Worm (Caenorhabditis elegans) whole organism, early embryonic: ENCODE results near the gene T25B9.8.

Experiments
- B0310.2 ChIP-seq: sonication (generic microtip); optimal IDR thresholded peaks from 2 replicates; lab custom pipeline; 2016; ENCODE audit warnings: mild to moderate bottlenecking, missing genetic modification characterization, missing compliant biosample characterization
- F13C5.2 ChIP-seq: sonication (generic microtip); optimal IDR thresholded peaks from 2 replicates; lab custom pipeline; 2017; ENCODE audit warnings: mild to moderate bottlenecking, missing genetic modification characterization, inconsistent platforms, missing compliant biosample characterization
- aly-1 ChIP-seq: sonication (generic microtip); optimal IDR thresholded peaks from 2 replicates; lab custom pipeline; 2016; ENCODE audit warnings: missing genetic modification characterization, missing compliant biosample characterization
- ama-1 ChIP-seq: fragments of 150-350 bp; optimal IDR thresholded peaks from 2 replicates; lab custom pipeline; 2014
- ceh-13 ChIP-seq: fragments of 200-800 bp; sonication (Bioruptor generic); optimal IDR thresholded peaks from 2 replicates; lab custom pipeline; 2018; ENCODE audit warnings: mild to moderate bottlenecking, missing genetic modification characterization, missing compliant biosample characterization
- ceh-36 ChIP-seq: sonication (generic microtip); optimal IDR thresholded peaks from 2 replicates; lab custom pipeline; 2016; ENCODE audit warnings: missing genetic modification characterization, inconsistent platforms, missing compliant biosample characterization
- ets-7 ChIP-seq: sonication (generic microtip); optimal IDR thresholded peaks from 2 replicates; lab custom pipeline; 2016; ENCODE audit warnings: missing genotype, missing genetic modification characterization, missing compliant biosample characterization
- flt-1 ChIP-seq: fragments of 200-800 bp; sonication (Bioruptor generic); IDR thresholded peaks from 2 replicates; pipeline ENCODE4 v1.3.6; 2022; ENCODE audit warnings: missing genetic modification characterization, missing compliant biosample characterization
- hmbx-1 ChIP-seq: sonication (generic microtip); optimal IDR thresholded peaks from 2 replicates; lab custom pipeline; 2016; ENCODE audit warnings: mild to moderate bottlenecking, missing genetic modification characterization, missing compliant biosample characterization
- hmg-4 ChIP-seq: fragments of 200-800 bp; sonication (Bioruptor generic); optimal IDR thresholded peaks from 2 replicates; lab custom pipeline; 2018; ENCODE audit warnings: mild to moderate bottlenecking, missing genetic modification characterization, missing compliant biosample characterization
- hnd-1 ChIP-seq: sonication (generic microtip); optimal IDR thresholded peaks from 2 replicates; lab custom pipeline; 2016; ENCODE audit warnings: missing genetic modification characterization, missing compliant biosample characterization
- pes-1 ChIP-seq: fragments of 200-800 bp; sonication (Bioruptor generic); IDR thresholded peaks from 2 replicates; pipeline ENCODE4 v1.3.6; 2022; ENCODE audit warnings: missing genetic modification reagents, missing genetic modification characterization, missing compliant biosample characterization
- scrt-1 ChIP-seq: fragments of 200-800 bp; sonication (Bioruptor generic); IDR thresholded peaks from 2 replicates; pipeline ENCODE4 v1.3.6; 2022; ENCODE audit warnings: missing genetic modification characterization, missing compliant biosample characterization
- sea-1 ChIP-seq: fragments of 200-800 bp; sonication (Bioruptor generic); conservative IDR thresholded peaks from 2 replicates; pipeline ENCODE4 v1.3.6; 2022; ENCODE audit warnings: missing genetic modification characterization, missing compliant biosample characterization
- tbx-11 ChIP-seq: fragments of 200-800 bp; sonication (Bioruptor generic); IDR thresholded peaks from 2 replicates; pipeline ENCODE4 v1.3.6; 2022; ENCODE audit warnings: missing genetic modification characterization, missing compliant biosample characterization
- tbx-37 ChIP-seq: fragments of 200-800 bp; sonication (Bioruptor generic); conservative IDR thresholded peaks from 2 replicates; pipeline ENCODE4 v1.3.6; 2022; ENCODE audit warnings: missing genetic modification reagents, missing genetic modification characterization, missing compliant biosample characterization
- tra-4 ChIP-seq: sonication (generic microtip); optimal IDR thresholded peaks from 2 replicates; lab custom pipeline; 2017; ENCODE audit warnings: missing genetic modification characterization, missing compliant biosample characterization

T25B9.8 gene

DNA sequence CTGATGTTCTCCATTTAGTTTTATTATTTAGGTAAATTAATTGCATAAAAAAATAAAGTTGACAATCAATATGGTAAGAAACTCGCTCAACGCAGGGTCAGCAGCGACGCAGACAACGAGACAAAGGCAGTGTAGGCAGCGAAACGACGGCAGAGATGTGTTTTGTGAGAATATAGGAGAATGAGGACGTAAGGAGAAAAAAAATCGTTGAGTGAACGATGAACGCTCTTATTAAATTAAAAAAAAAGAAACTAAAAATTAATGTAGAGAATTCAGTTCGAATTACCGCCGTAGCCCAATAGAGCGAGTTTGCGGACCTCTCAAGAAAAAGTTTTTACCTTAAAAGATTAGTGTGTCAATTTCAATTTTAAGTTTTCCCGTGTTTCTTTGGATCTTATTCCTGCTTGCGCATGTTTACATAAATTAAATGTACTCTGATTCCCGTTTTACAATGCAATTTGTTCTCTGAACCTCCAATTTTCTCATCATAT, at the start of gene T25B9.8:
TSS of gene T25B9.8 (minus strand) at position 51 of the 491 bp plus-strand sequence.
- TF ChIP-seq tra-4 (tag; lab: Kevin White, UChicago) (no peak), hmbx-1 (tag; lab: Kevin White, UChicago) (no peak), flt-1 (GFP tag; lab: Robert Waterston, UW) (no peak), B0310.2 (tag; lab: Kevin White, UChicago) (no peak), scrt-1 (GFP tag; lab: Robert Waterston, UW) (no peak), ceh-36 (no peak), F13C5.2 (tag; lab: Kevin White, UChicago) (no peak), hnd-1 (tag; lab: Kevin White, UChicago) (no peak)

DNA sequence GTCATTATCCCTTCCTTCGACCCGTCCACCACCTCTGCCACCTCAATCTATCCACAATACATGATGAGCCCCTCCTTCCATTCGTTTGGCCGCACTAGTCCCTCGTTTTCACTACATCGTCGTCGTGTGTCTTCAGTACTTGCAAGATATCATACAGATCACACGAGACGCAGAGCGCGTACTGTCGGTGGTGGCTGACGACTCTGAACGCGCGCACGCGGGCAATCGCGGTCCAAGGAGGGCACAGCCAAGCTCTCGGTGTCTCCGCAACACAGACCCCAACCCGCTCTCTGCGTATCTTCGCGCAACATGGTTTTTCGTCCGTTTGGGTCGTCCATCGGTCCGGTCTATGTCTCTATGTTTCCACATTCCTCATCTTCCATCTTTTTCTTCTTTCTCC, 49.0 kb upstream of the T25B9.8 start:
- TF ChIP-seq F13C5.2 (tag; lab: Kevin White, UChicago) (peak; percentile 44), ceh-36 (peak; percentile 21), ets-7 (tag; lab: Kevin White, UChicago) (no peak), hmg-4 (GFP tag; lab: Kevin White, UChicago) (peak; percentile 94), hnd-1 (tag; lab: Kevin White, UChicago) (no peak), hmbx-1 (tag; lab: Kevin White, UChicago) (no peak), aly-1 (tag; lab: Kevin White, UChicago) (peak; percentile 68), sea-1 (GFP tag; lab: Robert Waterston, UW) (no peak), scrt-1 (GFP tag; lab: Robert Waterston, UW) (peak; percentile 8; the same call in 1 of the 2 replicates), tbx-37 (GFP tag; lab: Robert Waterston, UW) (no peak), ama-1 (lab: Kevin White, UChicago) (no peak), B0310.2 (tag; lab: Kevin White, UChicago) (peak; percentile 0), tra-4 (tag; lab: Kevin White, UChicago) (no peak), flt-1 (GFP tag; lab: Robert Waterston, UW) (no peak; the same call in 1 of the 2 replicates), pes-1 (GFP tag; lab: Robert Waterston, UW) (no peak), ceh-13 (GFP tag; lab: Kevin White, UChicago) (no peak)

DNA sequence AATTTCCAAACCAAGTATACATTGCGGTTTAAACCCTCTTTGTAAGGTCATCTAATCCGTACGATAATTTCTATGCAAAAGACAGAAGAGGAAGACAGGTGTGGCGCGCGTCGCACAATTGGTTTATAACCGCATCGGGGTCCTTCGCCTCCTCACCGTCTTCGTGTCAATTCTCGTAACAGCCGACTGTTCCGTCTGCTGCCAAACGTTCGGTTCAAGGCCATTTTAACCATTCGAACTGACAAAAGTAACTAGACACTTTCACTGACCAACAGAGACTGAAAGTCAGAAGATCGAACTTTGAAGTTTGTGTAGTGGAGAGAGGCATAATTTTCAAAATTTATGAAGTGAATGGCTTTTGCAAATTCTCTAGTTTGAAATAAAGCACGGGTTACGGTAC, 48.0 kb upstream of the T25B9.8 start:
- no peak for TF ChIP-seq flt-1 (GFP tag; lab: Robert Waterston, UW)
- TF ChIP-seq tbx-11 (GFP tag; lab: Robert Waterston, UW) = no peak
- no peak for TF ChIP-seq F13C5.2 (tag; lab: Kevin White, UChicago)
- no peak for TF ChIP-seq ceh-13 (GFP tag; lab: Kevin White, UChicago)
- no peak for TF ChIP-seq scrt-1 (GFP tag; lab: Robert Waterston, UW)
- no peak for TF ChIP-seq hmbx-1 (tag; lab: Kevin White, UChicago)
- TF ChIP-seq ets-7 (tag; lab: Kevin White, UChicago) = no peak
- TF ChIP-seq B0310.2 (tag; lab: Kevin White, UChicago) = no peak
- no peak for TF ChIP-seq ama-1 (lab: Kevin White, UChicago)
- TF ChIP-seq sea-1 (GFP tag; lab: Robert Waterston, UW) = no peak
- TF ChIP-seq hnd-1 (tag; lab: Kevin White, UChicago) = no peak
- TF ChIP-seq aly-1 (tag; lab: Kevin White, UChicago) = no peak
- TF ChIP-seq ceh-36 = no peak
- TF ChIP-seq tra-4 (tag; lab: Kevin White, UChicago) = no peak

DNA sequence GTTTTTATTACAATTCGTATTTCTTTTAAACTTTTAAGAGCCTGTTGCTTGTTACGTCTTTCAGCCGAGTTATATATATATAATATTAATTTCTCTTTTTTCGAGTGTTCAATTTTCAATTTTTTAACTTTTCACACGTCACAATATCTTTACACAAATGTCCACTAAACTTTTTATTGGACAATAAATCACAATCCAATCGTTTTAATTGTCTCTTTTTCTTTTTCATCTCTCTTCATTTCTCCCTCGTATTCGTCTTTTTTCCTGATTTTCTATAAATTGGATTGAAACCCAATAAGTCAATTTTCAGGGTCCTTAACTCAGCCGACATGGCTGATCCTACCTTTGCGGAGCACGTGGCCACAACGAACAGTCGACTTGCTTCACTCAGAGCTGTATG, 44.1 kb upstream of the T25B9.8 start, which contains the start of gene miz-1:
TSS of gene miz-1 (plus strand) at position 301 of the 400 bp plus-strand sequence.
- TF ChIP-seq ets-7 (tag; lab: Kevin White, UChicago) (no peak), ceh-13 (GFP tag; lab: Kevin White, UChicago) (no peak), B0310.2 (tag; lab: Kevin White, UChicago) (no peak), hnd-1 (tag; lab: Kevin White, UChicago) (no peak)

DNA sequence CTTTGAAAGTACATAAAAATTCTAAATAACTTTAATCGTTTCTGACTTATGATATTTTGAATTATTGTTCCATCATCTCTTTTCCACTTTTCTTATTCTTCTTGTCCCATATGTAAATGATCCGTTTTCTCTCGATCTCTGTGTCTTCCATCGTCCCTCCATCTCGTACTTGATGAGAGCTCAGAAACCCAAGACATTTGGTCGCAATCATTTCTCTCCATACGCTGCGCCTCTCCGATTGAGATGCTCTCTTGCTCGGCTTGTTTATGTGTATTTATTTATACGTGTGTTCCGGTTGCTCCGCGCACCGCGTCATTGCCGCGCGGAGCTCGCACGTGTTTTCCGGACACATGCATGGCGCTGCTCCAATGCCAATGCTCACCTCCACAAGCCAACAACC, 43.4 kb upstream of the T25B9.8 start:
- TF ChIP-seq tra-4 (tag; lab: Kevin White, UChicago) (no peak), ceh-13 (GFP tag; lab: Kevin White, UChicago) (no peak), flt-1 (GFP tag; lab: Robert Waterston, UW) (no peak), ets-7 (tag; lab: Kevin White, UChicago) (no peak), pes-1 (GFP tag; lab: Robert Waterston, UW) (no peak), sea-1 (GFP tag; lab: Robert Waterston, UW) (no peak), hnd-1 (tag; lab: Kevin White, UChicago) (no peak), tbx-11 (GFP tag; lab: Robert Waterston, UW) (no peak), aly-1 (tag; lab: Kevin White, UChicago) (no peak), F13C5.2 (tag; lab: Kevin White, UChicago) (no peak), ceh-36 (no peak), hmg-4 (GFP tag; lab: Kevin White, UChicago) (no peak)

DNA sequence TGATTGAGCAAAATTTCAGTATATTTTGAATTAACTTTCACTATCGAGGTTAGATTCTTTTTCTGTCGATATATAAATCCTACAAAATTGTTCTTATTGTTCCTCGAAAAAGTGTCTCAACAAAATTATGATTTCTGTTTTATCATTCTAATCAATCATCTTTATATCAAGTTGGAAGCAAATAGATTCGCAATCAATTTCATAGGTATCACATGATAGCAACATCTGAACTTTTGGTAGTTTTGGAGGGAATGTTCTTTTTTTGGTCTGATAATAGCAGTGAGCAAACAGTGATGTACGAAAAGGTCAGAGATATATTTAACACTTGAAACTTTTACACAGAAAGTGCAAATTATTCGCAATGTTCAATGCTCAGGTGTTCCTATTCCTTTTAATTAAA, 42.8 kb upstream of the T25B9.8 start:
- no peak for TF ChIP-seq hmg-4 (GFP tag; lab: Kevin White, UChicago)
- TF ChIP-seq ceh-13 (GFP tag; lab: Kevin White, UChicago) = no peak
- no peak for TF ChIP-seq tbx-11 (GFP tag; lab: Robert Waterston, UW)
- no peak for TF ChIP-seq flt-1 (GFP tag; lab: Robert Waterston, UW)
- no peak for TF ChIP-seq F13C5.2 (tag; lab: Kevin White, UChicago)
- no peak for TF ChIP-seq ama-1 (lab: Kevin White, UChicago)
- TF ChIP-seq ceh-36 = no peak
- TF ChIP-seq sea-1 (GFP tag; lab: Robert Waterston, UW) = no peak

DNA sequence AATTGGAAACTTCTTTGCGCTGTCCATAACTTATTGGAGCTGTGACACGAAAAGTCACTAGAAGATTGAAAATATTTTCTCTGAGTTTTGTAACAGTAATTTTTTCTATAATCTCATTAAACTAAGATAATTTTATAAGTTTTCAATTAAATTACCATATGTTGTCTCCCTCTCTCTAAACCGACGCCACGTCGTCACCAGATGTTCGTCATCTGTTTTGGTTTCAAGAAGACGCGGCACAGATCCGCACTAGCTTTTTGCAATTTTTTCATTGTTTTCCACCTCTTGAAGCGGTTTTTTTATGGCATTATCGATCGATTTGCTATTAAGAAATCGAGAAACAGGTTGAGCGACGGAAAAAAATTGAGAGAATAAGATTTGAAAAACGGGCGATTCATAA, 36.0 kb upstream of the T25B9.8 start:
- TF ChIP-seq hmbx-1 (tag; lab: Kevin White, UChicago) (no peak), ceh-13 (GFP tag; lab: Kevin White, UChicago) (no peak), tbx-37 (GFP tag; lab: Robert Waterston, UW) (no peak), B0310.2 (tag; lab: Kevin White, UChicago) (no peak), hmg-4 (GFP tag; lab: Kevin White, UChicago) (no peak), F13C5.2 (tag; lab: Kevin White, UChicago) (no peak), hnd-1 (tag; lab: Kevin White, UChicago) (no peak), scrt-1 (GFP tag; lab: Robert Waterston, UW) (no peak), ama-1 (lab: Kevin White, UChicago) (no peak), pes-1 (GFP tag; lab: Robert Waterston, UW) (no peak)
